Fruit fly (Drosophila melanogaster) whole organism, embryonic: ENCODE data around the gene Ublcp1.

Experiments used
- ATbp ChIP-seq: fragments of 200-800 bp; sonication (Bioruptor generic); optimal IDR thresholded peaks from 2 replicates; lab custom pipeline; 2017; ENCODE audit warnings: missing biosample characterization, mild to moderate bottlenecking, missing genetic modification characterization, missing genetic modification reagents
- Asciz ChIP-seq: fragments of 200-800 bp; sonication (Bioruptor generic); optimal IDR thresholded peaks from 2 replicates; lab custom pipeline; 2017; ENCODE audit warnings: missing biosample characterization, mild to moderate bottlenecking, missing genetic modification characterization, missing genetic modification reagents
- B-H2 ChIP-seq: fragments of 200-800 bp; sonication (Bioruptor generic); optimal IDR thresholded peaks from 2 replicates; lab custom pipeline; 2018; ENCODE audit warnings: missing biosample characterization, mild to moderate bottlenecking, missing genetic modification characterization
- Bgb ChIP-seq: fragments of 200-800 bp; sonication (Bioruptor generic); IDR thresholded peaks from 2 replicates; pipeline ENCODE4 v1.3.6; 2022; ENCODE audit warnings: missing biosample characterization, missing genetic modification characterization; ENCODE audit not compliant: partially characterized antibody
- CG10267 ChIP-seq: fragments of 200-800 bp; sonication (Bioruptor generic); optimal IDR thresholded peaks from 2 replicates; lab custom pipeline; 2018; ENCODE audit warnings: missing biosample characterization, mild to moderate bottlenecking, missing genetic modification characterization, moderate library complexity
- CG11085 ChIP-seq: fragments of 200-800 bp; sonication (Bioruptor generic); IDR thresholded peaks from 2 replicates; pipeline ENCODE4 v1.3.6; 2022; ENCODE audit warnings: missing biosample characterization, missing genetic modification characterization
- CG11093 ChIP-seq: fragments of 200-800 bp; sonication (Bioruptor generic); IDR thresholded peaks from 3 replicates; pipeline ENCODE4 v1.3.6; 2022; ENCODE audit warnings: missing biosample characterization, missing genetic modification characterization
- CG11723 ChIP-seq: fragments of 200-800 bp; sonication (Bioruptor generic); optimal IDR thresholded peaks from 2 replicates; lab custom pipeline; 2017; ENCODE audit warnings: missing biosample characterization, mild to moderate bottlenecking, missing genetic modification characterization
- CG12299 ChIP-seq: fragments of 200-800 bp; sonication (Bioruptor generic); optimal IDR thresholded peaks from 2 replicates; lab custom pipeline; 2018; ENCODE audit warnings: missing biosample characterization, mild to moderate bottlenecking, missing genetic modification characterization
- CG1233 ChIP-seq: fragments of 200-800 bp; sonication (Bioruptor generic); optimal IDR thresholded peaks from 4 replicates; lab custom pipeline; 2018; ENCODE audit warnings: missing biosample characterization, mild to moderate bottlenecking, missing genetic modification characterization
- CG12769 ChIP-seq: fragments of 200-800 bp; sonication (Bioruptor generic); optimal IDR thresholded peaks from 2 replicates; lab custom pipeline; 2019; ENCODE audit warnings: missing biosample characterization, mild to moderate bottlenecking, missing genetic modification characterization, moderate library complexity
- CG13775 ChIP-seq: fragments of 200-800 bp; sonication (Bioruptor generic); optimal IDR thresholded peaks from 3 replicates; lab custom pipeline; 2017; ENCODE audit warnings: missing biosample characterization, mild to moderate bottlenecking, missing genetic modification characterization
- CG14014 ChIP-seq: fragments of 200-800 bp; sonication (Bioruptor generic); IDR thresholded peaks from 2 replicates; pipeline ENCODE4 v1.3.6; 2022; ENCODE audit warnings: missing biosample characterization, missing genetic modification characterization
- CG16815 ChIP-seq: fragments of 200-800 bp; sonication (Bioruptor generic); optimal IDR thresholded peaks from 3 replicates; lab custom pipeline; 2017; ENCODE audit warnings: missing biosample characterization, mild to moderate bottlenecking, missing genetic modification characterization
- CG2129 ChIP-seq: fragments of 200-800 bp; sonication (Bioruptor generic); IDR thresholded peaks from 2 replicates; pipeline ENCODE4 v1.3.6; 2022; ENCODE audit warnings: missing biosample characterization, missing genetic modification characterization; ENCODE audit not compliant: partially characterized antibody
- CG30020 ChIP-seq: fragments of 200-800 bp; optimal IDR thresholded peaks from 2 replicates; lab custom pipeline; 2019; ENCODE audit warnings: missing biosample characterization, mild to moderate bottlenecking, missing genetic modification characterization, moderate library complexity
- CG31365 ChIP-seq: fragments of 200-800 bp; sonication (Bioruptor generic); optimal IDR thresholded peaks from 2 replicates; lab custom pipeline; 2018; ENCODE audit warnings: missing biosample characterization, mild to moderate bottlenecking, missing genetic modification characterization
- CG6175 ChIP-seq: fragments of 200-800 bp; sonication (Bioruptor generic); IDR thresholded peaks from 3 replicates; pipeline ENCODE4 v1.3.6; 2022; ENCODE audit warnings: missing biosample characterization, missing genetic modification characterization
- CG6813 ChIP-seq: fragments of 200-800 bp; sonication (Bioruptor generic); optimal IDR thresholded peaks from 2 replicates; lab custom pipeline; 2017; ENCODE audit warnings: missing biosample characterization, missing genetic modification characterization, mild to moderate bottlenecking, moderate library complexity, missing genetic modification reagents
- CG8765 ChIP-seq: fragments of 200-800 bp; sonication (Bioruptor generic); IDR thresholded peaks from 2 replicates; pipeline ENCODE4 v1.3.6; 2022; ENCODE audit warnings: missing biosample characterization, missing genetic modification characterization
- D19A ChIP-seq: fragments of 200-800 bp; optimal IDR thresholded peaks from 3 replicates; lab custom pipeline; 2019; ENCODE audit warnings: missing biosample characterization, mild to moderate bottlenecking, missing genetic modification characterization, moderate library complexity
- Dbx ChIP-seq: fragments of 200-800 bp; sonication (Bioruptor generic); IDR thresholded peaks from 3 replicates; pipeline ENCODE4 v1.3.6; 2022; ENCODE audit warnings: missing biosample characterization, missing genetic modification characterization
- Doc3 ChIP-seq: fragments of 200-800 bp; sonication (Bioruptor generic); IDR thresholded peaks from 3 replicates; pipeline ENCODE4 v1.3.6; 2022; ENCODE audit warnings: missing biosample characterization, missing genetic modification characterization; ENCODE audit not compliant: partially characterized antibody
- Fer1 ChIP-seq: fragments of 200-800 bp; sonication (Bioruptor generic); optimal IDR thresholded peaks from 2 replicates; lab custom pipeline; 2017; ENCODE audit warnings: missing biosample characterization, mild to moderate bottlenecking, missing genetic modification characterization
- Gsc ChIP-seq: fragments of 200-800 bp; sonication (Bioruptor generic); IDR thresholded peaks from 2 replicates; pipeline ENCODE4 v1.3.6; 2022; ENCODE audit warnings: missing biosample characterization, missing genetic modification characterization
- Hand ChIP-seq: fragments of 200-800 bp; sonication (Bioruptor generic); optimal IDR thresholded peaks from 2 replicates; lab custom pipeline; 2017; ENCODE audit warnings: mild to moderate bottlenecking, missing biosample characterization, missing genetic modification reagents, missing genetic modification characterization
- Jarid2 ChIP-seq: fragments of 200-800 bp; sonication (Bioruptor generic); optimal IDR thresholded peaks from 3 replicates; lab custom pipeline; 2017; ENCODE audit warnings: mild to moderate bottlenecking, missing biosample characterization, missing genetic modification reagents, missing genetic modification characterization
- Myb ChIP-seq: fragments of 200-800 bp; sonication (Bioruptor generic); optimal IDR thresholded peaks from 2 replicates; lab custom pipeline; 2016; ENCODE audit warnings: missing biosample characterization, missing genetic modification characterization
- Sry-β ChIP-seq: fragments of 200-800 bp; sonication (Bioruptor generic); optimal IDR thresholded peaks from 2 replicates; lab custom pipeline; 2018; ENCODE audit warnings: missing biosample characterization, mild to moderate bottlenecking, missing genetic modification characterization, moderate library complexity
- Stat92E ChIP-seq, 3 experiments: fragments of >200 bp in 2 of 3; fragments of 200-800 bp in 1 of 3; sonication (Bioruptor generic) in 1 of 3; optimal IDR thresholded peaks; 2 replicates each; lab custom pipeline; 2017 to 2019; ENCODE audit warnings: missing biosample characterization in 3 of 3, missing genetic modification characterization in 3 of 3, mild to moderate bottlenecking in 1 of 3, moderate library complexity in 1 of 3
- Tbp ChIP-seq: fragments of >200 bp; optimal IDR thresholded peaks from 2 replicates; lab custom pipeline; 2018; ENCODE audit warnings: missing biosample characterization, missing genetic modification characterization
- Xbp1 ChIP-seq: fragments of 200-800 bp; sonication (Bioruptor generic); optimal IDR thresholded peaks from 3 replicates; lab custom pipeline; 2016; ENCODE audit warnings: missing biosample characterization, mild to moderate bottlenecking, missing genetic modification characterization
- ac ChIP-seq: fragments of 200-800 bp; sonication (Bioruptor generic); optimal IDR thresholded peaks from 3 replicates; lab custom pipeline; 2017; ENCODE audit warnings: missing biosample characterization, mild to moderate bottlenecking, missing genetic modification characterization
- ap ChIP-seq: fragments of 200-800 bp; sonication (Bioruptor generic); IDR thresholded peaks from 2 replicates; pipeline ENCODE4 v1.3.6; 2022; ENCODE audit warnings: missing biosample characterization, missing genetic modification characterization
- br ChIP-seq: fragments of >200 bp; optimal IDR thresholded peaks from 2 replicates; lab custom pipeline; 2017
- btn ChIP-seq: fragments of 200-800 bp; sonication (Bioruptor generic); optimal IDR thresholded peaks from 2 replicates; lab custom pipeline; 2016; ENCODE audit warnings: missing biosample characterization, missing genetic modification characterization
- dmrt11E ChIP-seq: fragments of 200-800 bp; sonication (Bioruptor generic); optimal IDR thresholded peaks from 3 replicates; lab custom pipeline; 2018; ENCODE audit warnings: missing biosample characterization, mild to moderate bottlenecking, missing genetic modification characterization, moderate library complexity
- gsb ChIP-seq: fragments of 200-800 bp; sonication (Bioruptor generic); IDR thresholded peaks from 2 replicates; pipeline ENCODE4 v1.3.6; 2022; ENCODE audit warnings: missing biosample characterization, missing genetic modification characterization
- hbn ChIP-seq: fragments of 200-800 bp; sonication (Bioruptor generic); IDR thresholded peaks from 2 replicates; pipeline ENCODE4 v1.3.6; 2022; ENCODE audit warnings: missing biosample characterization, missing genetic modification characterization; ENCODE audit not compliant: partially characterized antibody
- kni ChIP-seq: fragments of 200-800 bp; sonication (Bioruptor generic); optimal IDR thresholded peaks from 3 replicates; lab custom pipeline; 2017; ENCODE audit warnings: mild to moderate bottlenecking, missing biosample characterization, missing genetic modification reagents, missing genetic modification characterization
- lola ChIP-seq, 3 experiments: fragments of >200 bp in 2 of 3; fragments of 200-800 bp in 1 of 3; sonication (Bioruptor generic) in 1 of 3; optimal IDR thresholded peaks; 2 replicates each; lab custom pipeline; 2017 to 2019; ENCODE audit warnings: missing biosample characterization in 3 of 3, missing genetic modification characterization in 3 of 3, mild to moderate bottlenecking in 1 of 3, moderate library complexity in 1 of 3
- mirr ChIP-seq: fragments of 200-800 bp; sonication (Bioruptor generic); optimal IDR thresholded peaks from 3 replicates; lab custom pipeline; 2018; ENCODE audit warnings: missing biosample characterization, mild to moderate bottlenecking, missing genetic modification characterization
- mld ChIP-seq: fragments of 200-800 bp; sonication (Bioruptor generic); IDR thresholded peaks from 3 replicates; pipeline ENCODE4 v1.3.6; 2022; ENCODE audit warnings: missing biosample characterization, missing genetic modification characterization; ENCODE audit not compliant: partially characterized antibody
- pho ChIP-seq: fragments of 200-800 bp; sonication (Bioruptor generic); optimal IDR thresholded peaks from 2 replicates; lab custom pipeline; 2016; ENCODE audit warnings: missing biosample characterization, missing genetic modification characterization
- pnt ChIP-seq: fragments of 200-800 bp; sonication (Bioruptor generic); optimal IDR thresholded peaks from 3 replicates; lab custom pipeline; 2016; ENCODE audit warnings: missing biosample characterization, missing genetic modification characterization
- sd ChIP-seq: fragments of 200-800 bp; sonication (Bioruptor generic); optimal IDR thresholded peaks from 3 replicates; lab custom pipeline; 2018; ENCODE audit warnings: missing biosample characterization, mild to moderate bottlenecking, missing genetic modification characterization, moderate library complexity
- sim ChIP-seq: fragments of 200-800 bp; sonication (Bioruptor generic); IDR thresholded peaks from 2 replicates; pipeline ENCODE4 v1.3.6; 2022; ENCODE audit warnings: missing biosample characterization, missing genetic modification characterization
- sqz ChIP-seq: fragments of 200-800 bp; sonication (Bioruptor generic); optimal IDR thresholded peaks from 3 replicates; lab custom pipeline; 2018; ENCODE audit warnings: missing biosample characterization, mild to moderate bottlenecking, missing genetic modification characterization
- tgo ChIP-seq: fragments of 200-800 bp; sonication (Bioruptor generic); IDR thresholded peaks from 3 replicates; pipeline ENCODE4 v1.3.6; 2022; ENCODE audit warnings: missing biosample characterization, missing genetic modification characterization
- tin ChIP-seq: fragments of 200-800 bp; sonication (Bioruptor generic); optimal IDR thresholded peaks from 3 replicates; lab custom pipeline; 2016; ENCODE audit warnings: missing biosample characterization, missing genetic modification characterization
- yki ChIP-seq: fragments of >200 bp; optimal IDR thresholded peaks from 3 replicates; lab custom pipeline; 2018

The Ublcp1 gene

DNA sequence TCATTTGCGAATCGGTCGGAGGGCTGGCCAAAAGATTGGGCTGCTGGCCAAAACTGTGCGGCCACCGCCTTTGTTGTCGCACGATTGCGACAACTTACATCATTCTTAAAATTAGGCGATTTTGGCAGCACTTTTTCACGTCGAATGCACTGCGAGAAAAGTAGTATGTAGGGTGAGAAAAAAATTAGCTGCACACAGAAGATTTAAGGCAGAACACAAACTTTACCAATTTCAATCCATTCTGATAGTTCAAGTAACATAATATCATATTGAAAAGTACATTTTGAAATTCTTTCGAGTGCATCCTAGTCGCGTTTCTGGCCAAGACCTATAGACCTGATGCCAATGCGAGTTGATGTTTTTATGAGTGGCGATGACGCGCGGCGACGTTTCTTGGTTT, 32.8 kb upstream of the Ublcp1 start (continued):
- no peak for TF ChIP-seq lola (GFP tag; optimal IDR thresholded peaks at IDR 0.05; lab: Kevin White, UChicago)
- TF ChIP-seq sim (GFP tag; lab: Robert Waterston, UW), result no peak
- no peak for TF ChIP-seq Sry-β (GFP tag; lab: Kevin White, UChicago)
- TF ChIP-seq Hand, result no peak
- peak; percentile 21 for TF ChIP-seq CG1233
- TF ChIP-seq hbn (GFP tag; lab: Robert Waterston, UW), result no peak
- TF ChIP-seq CG14014, result peak; percentile 70; the same call in 1 of the 2 replicates
- TF ChIP-seq ATbp (GFP tag; lab: Kevin White, UChicago), result no peak
- TF ChIP-seq CG16815, result peak; percentile 34
- TF ChIP-seq CG8765 (GFP tag; lab: Robert Waterston, UW), result peak; percentile 37; the same call in 1 of the 2 replicates
- no peak for TF ChIP-seq CG31365 (tag; lab: Kevin White, UChicago)
- TF ChIP-seq CG2129 (GFP tag; lab: Robert Waterston, UW), result no peak
- TF ChIP-seq CG6175 (GFP tag; lab: Robert Waterston, UW), result peak; percentile 68; the same call in 1 of the 3 replicates
- TF ChIP-seq Gsc (GFP tag; lab: Robert Waterston, UW), result no peak
- TF ChIP-seq mld (GFP tag; lab: Robert Waterston, UW), result no peak
- no peak for TF ChIP-seq br
- no peak for TF ChIP-seq B-H2 (GFP tag; lab: Kevin White, UChicago)
- peak; percentile 46 for TF ChIP-seq Myb (GFP tag; lab: Kevin White, UChicago)
- TF ChIP-seq pnt (GFP tag; lab: Kevin White, UChicago), result no peak
- no peak for TF ChIP-seq Bgb (GFP tag; lab: Robert Waterston, UW)
- peak; percentile 77 for TF ChIP-seq pho (GFP tag; lab: Kevin White, UChicago)
- no peak for TF ChIP-seq D19A (tag; lab: Kevin White, UChicago)
- TF ChIP-seq Dbx (GFP tag; lab: Robert Waterston, UW), result no peak; the same call in 1 of the 3 replicates
- no peak for TF ChIP-seq Tbp
- no peak for TF ChIP-seq CG10267 (tag; lab: Kevin White, UChicago)
- TF ChIP-seq Jarid2, result no peak
- no peak for TF ChIP-seq sqz (GFP tag; lab: Kevin White, UChicago)
- peak; percentile 63 for TF ChIP-seq Xbp1 (GFP tag; lab: Kevin White, UChicago)
- TF ChIP-seq mirr, result peak; percentile 35
- TF ChIP-seq Doc3, result no peak
- no peak for TF ChIP-seq CG11085
- TF ChIP-seq CG11723 (GFP tag; lab: Kevin White, UChicago), result no peak
- no peak for TF ChIP-seq CG6813 (GFP tag; lab: Kevin White, UChicago)
- no peak for TF ChIP-seq Stat92E (GFP tag; optimal IDR thresholded peaks at IDR 0.05; lab: Kevin White, UChicago)
- no peak for TF ChIP-seq btn (GFP tag; lab: Kevin White, UChicago)
- peak; percentile 53; the same call in 1 of the 2 replicates for TF ChIP-seq gsb (GFP tag; lab: Robert Waterston, UW)
- TF ChIP-seq ac (GFP tag; lab: Kevin White, UChicago), result no peak
- TF ChIP-seq sd (tag; lab: Kevin White, UChicago), result no peak
- no peak for TF ChIP-seq Fer1 (GFP tag; lab: Kevin White, UChicago)
- TF ChIP-seq Asciz, result no peak
- TF ChIP-seq CG12769 (tag; lab: Kevin White, UChicago), result peak; percentile 77
- no peak for TF ChIP-seq CG11093 (GFP tag; lab: Robert Waterston, UW)
- peak; percentile 4 for TF ChIP-seq dmrt11E (tag; lab: Kevin White, UChicago)
- TF ChIP-seq CG30020 (tag; lab: Kevin White, UChicago), result no peak
- TF ChIP-seq tgo (GFP tag; lab: Robert Waterston, UW), result peak; percentile 73
- TF ChIP-seq CG12299 (tag; lab: Kevin White, UChicago), result no peak
- TF ChIP-seq yki (lab: Kevin White, UChicago), result no peak
- peak; percentile 42 for TF ChIP-seq tin (GFP tag; lab: Kevin White, UChicago)
- no peak for TF ChIP-seq kni (GFP tag; lab: Kevin White, UChicago)
- TF ChIP-seq ap, result no peak; the same call in 1 of the 2 replicates
- peak; percentile 47 for TF ChIP-seq CG13775 (GFP tag; lab: Kevin White, UChicago)
